Worm (Caenorhabditis elegans) whole organism, dauer: ENCODE measurements around the gene tofu-6.

ENCODE experiments used
- unc-62 ChIP-seq: sonication (generic microtip); optimal IDR thresholded peaks from 2 replicates; lab custom pipeline; 2017; ENCODE audit warnings: missing biosample characterization, missing genetic modification reagents, missing genetic modification characterization

Gene tofu-6

ce11 chrII:5449219-5449618 lies 28.2 kb downstream of the tofu-6 start:
- TF ChIP-seq unc-62 (GFP tag; lab: Kevin White, UChicago) = no peak

ce11 chrII:5449620-5450019 lies 28.6 kb downstream of the tofu-6 start:
- no peak for TF ChIP-seq unc-62 (GFP tag; lab: Kevin White, UChicago)

DNA sequence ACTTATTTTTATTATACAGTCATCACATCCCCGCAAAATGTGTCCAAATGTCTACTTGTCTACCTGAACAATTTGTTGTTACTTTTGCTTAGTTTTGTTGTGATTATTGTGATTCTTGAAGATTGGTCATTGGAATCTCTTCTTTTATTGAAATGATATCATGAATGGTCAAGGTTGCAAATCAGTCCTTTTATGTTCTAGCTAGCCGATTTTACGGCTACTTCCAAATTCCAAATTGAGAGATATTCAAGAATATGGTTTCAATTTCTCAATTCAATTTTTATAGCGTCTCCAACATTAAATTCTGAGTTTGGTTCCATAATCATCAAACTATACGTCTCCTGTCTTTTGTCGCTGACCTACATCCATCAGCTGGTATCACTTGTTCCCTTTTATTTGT lies 30.2 kb downstream of the tofu-6 start:
- no peak for TF ChIP-seq unc-62 (GFP tag; lab: Kevin White, UChicago)

DNA sequence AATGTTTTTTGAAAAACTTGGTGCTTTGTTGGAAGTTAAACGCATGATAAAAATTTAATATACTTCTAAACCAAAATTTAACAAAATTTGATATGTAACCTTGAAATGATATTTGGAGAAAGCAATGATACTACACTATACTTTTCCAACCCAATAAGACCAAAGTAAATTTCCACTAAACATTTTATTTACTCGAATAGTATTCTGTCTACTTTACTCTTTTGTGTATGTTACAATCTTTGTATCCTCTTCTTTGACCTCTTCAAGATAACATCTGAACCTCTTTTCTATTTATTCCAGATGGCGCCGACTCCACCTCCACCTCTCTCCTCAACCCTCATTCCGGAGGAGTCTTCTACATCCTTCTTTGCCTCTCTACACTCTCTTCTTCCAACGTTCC lies 32.5 kb downstream of the tofu-6 start, which contains the start of gene dhs-5:
Gene dhs-5, plus strand, starts transcription at position 301 of the 400 bp plus-strand sequence.
- no peak for TF ChIP-seq unc-62 (GFP tag; lab: Kevin White, UChicago)

DNA sequence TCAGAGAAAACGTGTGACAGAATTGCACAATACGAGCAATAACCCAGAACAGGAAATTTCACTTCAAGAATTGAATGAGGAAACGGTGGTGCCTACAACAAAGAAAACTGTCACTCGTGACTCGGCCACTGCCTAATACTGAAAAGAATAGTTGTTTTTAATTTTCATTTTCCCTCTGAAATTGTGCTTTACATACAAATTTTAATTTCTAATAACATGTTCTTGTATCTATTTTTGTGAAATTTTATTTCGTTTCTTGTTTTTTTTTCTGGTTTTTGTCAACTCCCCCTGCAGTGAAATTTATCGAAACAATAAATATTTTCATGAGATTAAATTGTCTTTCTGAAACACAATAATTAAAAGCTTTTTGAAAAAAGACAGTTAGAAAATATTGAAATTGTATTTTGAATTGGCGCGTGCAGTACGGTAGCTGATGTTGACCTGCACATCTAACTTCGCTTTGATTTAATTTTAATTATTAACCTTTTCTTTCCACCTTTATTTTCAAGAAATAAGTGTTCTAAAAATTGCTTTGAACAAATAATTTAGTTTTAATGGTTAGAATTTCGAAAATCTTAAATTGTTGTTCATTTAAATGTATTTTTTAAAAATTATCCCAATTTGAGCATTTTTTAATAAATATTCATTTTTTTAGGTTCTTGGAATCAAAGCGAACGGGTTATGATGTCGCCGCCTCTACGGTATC lies 34.8 kb downstream of the tofu-6 start, which contains the start of gene daz-1:
Gene daz-1, plus strand, starts transcription at position 656 of the 706 bp plus-strand sequence.
- TF ChIP-seq unc-62 (GFP tag; lab: Kevin White, UChicago) = no peak

DNA sequence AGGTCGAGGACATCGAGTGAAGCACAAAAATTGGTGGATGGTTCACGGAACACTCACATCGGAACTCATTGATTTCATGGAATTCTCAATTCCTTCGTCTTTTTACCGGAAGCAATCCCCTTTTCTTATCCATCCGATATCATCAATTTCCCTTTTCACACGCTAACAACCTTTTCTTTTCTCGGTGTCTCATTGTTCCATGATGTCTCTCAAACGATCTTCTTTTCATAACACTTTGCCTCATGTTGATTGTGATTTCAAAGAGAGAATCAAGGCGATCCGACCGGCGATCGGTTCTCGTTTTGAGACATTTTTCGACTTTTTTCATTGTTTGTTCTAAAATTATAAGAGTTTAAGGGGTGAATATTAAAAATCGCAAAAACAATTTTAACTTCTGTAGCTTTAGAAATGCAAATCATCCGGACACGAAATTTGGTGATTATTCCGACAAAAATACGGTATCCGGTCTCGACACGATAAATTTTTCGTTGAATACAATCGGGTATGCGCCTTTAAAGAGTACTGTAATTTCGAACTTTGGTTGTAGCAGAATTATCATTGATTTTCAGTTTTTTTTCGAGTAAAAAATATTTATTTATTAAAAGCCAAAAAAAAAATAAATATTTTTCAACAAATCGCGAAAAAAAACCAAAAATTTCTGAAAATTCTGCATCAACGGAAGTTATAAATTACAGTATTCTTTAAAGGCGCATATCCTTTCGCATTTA lies 37.8 kb downstream of the tofu-6 start:
- no peak for TF ChIP-seq unc-62 (GFP tag; lab: Kevin White, UChicago)

DNA sequence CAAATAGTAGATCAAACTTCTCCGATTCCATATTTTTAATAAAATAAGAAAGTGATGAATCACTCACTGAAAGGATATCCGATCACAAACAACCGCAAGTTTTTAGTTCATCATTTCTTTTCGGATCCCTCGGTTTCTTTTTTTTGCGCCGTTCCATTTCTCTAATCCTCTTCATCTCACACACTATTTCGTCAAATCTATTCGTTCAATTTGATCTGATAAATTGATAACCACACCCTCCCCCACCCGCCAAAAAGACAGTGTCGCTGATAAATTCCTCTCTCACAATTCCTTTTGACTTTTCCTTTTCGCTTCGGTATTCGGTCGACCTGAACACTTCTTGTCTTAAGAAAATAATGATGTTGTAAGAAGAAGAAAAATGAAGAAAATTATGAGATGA lies 38.5 kb downstream of the tofu-6 start:
- no peak for TF ChIP-seq unc-62 (GFP tag; lab: Kevin White, UChicago)

ce11 chrII:5460911-5461310 lies 39.9 kb downstream of the tofu-6 start:
- TF ChIP-seq unc-62 (GFP tag; lab: Kevin White, UChicago) = no peak

- TF ChIP-seq unc-62 (GFP tag; lab: Kevin White, UChicago) = no peak
Observed at ce11 chrII:5463692-5464300, 42.7 kb downstream of the tofu-6 start.

- TF ChIP-seq unc-62 (GFP tag; lab: Kevin White, UChicago) = no peak
Observed at ce11 chrII:5465729-5466408, 44.8 kb downstream of the tofu-6 start, which contains the start of gene clr-1. clr-1 (plus strand) TSS chrII:5466358.
